Worm (Caenorhabditis elegans): ENCODE results near the gene swsn-7.

The swsn-7 gene

DNA sequence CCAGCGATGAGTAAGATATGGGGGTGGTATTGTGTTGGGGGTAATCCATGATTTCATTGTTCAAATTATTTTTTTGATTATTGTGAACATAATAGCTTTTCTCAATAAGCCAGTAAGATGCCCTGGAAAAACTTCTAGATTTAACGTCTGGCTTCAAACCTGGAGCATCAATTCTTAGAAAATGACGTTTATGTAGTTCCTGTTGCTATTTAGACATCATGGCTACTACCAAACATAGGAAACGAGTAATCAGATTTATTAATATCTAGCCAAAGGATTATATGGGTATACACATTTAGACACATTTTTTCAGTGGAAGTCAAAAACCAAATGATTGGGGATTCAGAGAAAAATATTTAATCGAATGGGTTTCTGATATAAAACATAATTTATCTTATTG, 32.0 kb upstream of the swsn-7 start:
- peak; percentile 81 for TF ChIP-seq nhr-11 (tag; optimal IDR thresholded peaks at IDR 0.05)
- no peak for TF ChIP-seq ceh-16 (tag; optimal IDR thresholded peaks at IDR 0.05)
- TF ChIP-seq fkh-10 (GFP tag; optimal IDR thresholded peaks at IDR 0.05), result no peak
- TF ChIP-seq ztf-11 (tag; optimal IDR thresholded peaks at IDR 0.05), result no peak
- TF ChIP-seq ceh-82 (tag; optimal IDR thresholded peaks at IDR 0.05), result no peak

DNA sequence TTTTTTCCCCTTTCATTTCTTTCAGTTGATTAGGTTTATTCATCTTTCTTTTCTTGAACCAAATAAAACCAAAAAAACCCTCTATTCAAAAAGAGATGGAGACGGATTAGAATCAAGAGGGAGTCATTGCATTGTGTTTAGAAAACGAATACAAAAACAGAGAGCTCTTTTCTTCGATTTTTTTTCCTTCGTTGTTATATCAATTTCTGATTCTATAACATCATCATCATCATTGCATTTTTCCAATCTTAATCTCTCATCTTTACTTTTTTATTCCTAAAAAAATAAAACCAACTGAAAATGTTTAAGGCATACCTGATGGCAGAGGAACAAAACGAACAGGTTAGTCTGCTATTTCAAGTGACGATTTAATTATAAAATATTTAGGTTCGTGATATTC, 31.2 kb upstream of the swsn-7 start, which contains the start of gene T05H10.8:
Gene T05H10.8 (plus strand): TSS at position 301 of the 400 bp plus-strand sequence.
- TF ChIP-seq skn-1 (tag; optimal IDR thresholded peaks at IDR 0.05), result no peak
- TF ChIP-seq nhr-25 (tag; optimal IDR thresholded peaks at IDR 0.05), result no peak
- TF ChIP-seq elt-2 (tag; optimal IDR thresholded peaks at IDR 0.05), result no peak
- TF ChIP-seq pqm-1 (tag; optimal IDR thresholded peaks at IDR 0.05), result no peak
- no peak for TF ChIP-seq lsy-12 (tag; optimal IDR thresholded peaks at IDR 0.05)
- no peak for TF ChIP-seq lin-15B (tag; optimal IDR thresholded peaks at IDR 0.05)
- TF ChIP-seq hmg-11 (tag; optimal IDR thresholded peaks at IDR 0.05), result no peak
- TF ChIP-seq nhr-67 (tag; optimal IDR thresholded peaks at IDR 0.05), result no peak
- TF ChIP-seq R02D3.7 (tag; optimal IDR thresholded peaks at IDR 0.05), result no peak
- no peak for TF ChIP-seq mdl-1 (tag; optimal IDR thresholded peaks at IDR 0.05)
- TF ChIP-seq ztf-4 (tag; optimal IDR thresholded peaks at IDR 0.05), result no peak
- no peak for TF ChIP-seq nhr-43 (tag; optimal IDR thresholded peaks at IDR 0.05; ENCODE audit: poor library complexity, severe bottlenecking)
- TF ChIP-seq ceh-28 (tag; optimal IDR thresholded peaks at IDR 0.05), result no peak
- TF ChIP-seq ztf-11 (tag; optimal IDR thresholded peaks at IDR 0.05), result no peak
- TF ChIP-seq ceh-82 (tag; optimal IDR thresholded peaks at IDR 0.05), result no peak
- no peak for TF ChIP-seq unc-62 (GFP tag; optimal IDR thresholded peaks at IDR 0.05)
- no peak for TF ChIP-seq ceh-16 (tag; optimal IDR thresholded peaks at IDR 0.05)
- TF ChIP-seq fkh-10 (GFP tag; optimal IDR thresholded peaks at IDR 0.05), result no peak

DNA sequence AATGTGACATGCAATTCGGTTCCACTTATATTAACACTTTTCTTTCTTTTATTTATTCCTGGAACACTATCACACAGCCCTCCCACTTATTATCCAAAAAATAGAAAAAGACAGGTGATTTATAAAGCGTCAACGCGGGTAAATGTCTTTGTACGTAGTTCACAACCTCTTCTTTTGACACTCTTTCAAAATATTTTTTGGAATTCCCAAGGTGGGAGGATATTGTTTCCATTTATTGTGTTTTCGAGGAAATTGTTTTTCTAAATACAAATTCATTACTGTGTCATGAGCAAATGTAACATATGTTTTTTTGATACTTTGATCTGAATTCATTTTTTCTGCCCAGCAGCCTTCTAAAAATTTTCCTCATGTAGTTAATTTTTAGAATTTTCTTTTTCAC, 30.3 kb upstream of the swsn-7 start:
- TF ChIP-seq fkh-2 (tag; optimal IDR thresholded peaks at IDR 0.05), result no peak

DNA sequence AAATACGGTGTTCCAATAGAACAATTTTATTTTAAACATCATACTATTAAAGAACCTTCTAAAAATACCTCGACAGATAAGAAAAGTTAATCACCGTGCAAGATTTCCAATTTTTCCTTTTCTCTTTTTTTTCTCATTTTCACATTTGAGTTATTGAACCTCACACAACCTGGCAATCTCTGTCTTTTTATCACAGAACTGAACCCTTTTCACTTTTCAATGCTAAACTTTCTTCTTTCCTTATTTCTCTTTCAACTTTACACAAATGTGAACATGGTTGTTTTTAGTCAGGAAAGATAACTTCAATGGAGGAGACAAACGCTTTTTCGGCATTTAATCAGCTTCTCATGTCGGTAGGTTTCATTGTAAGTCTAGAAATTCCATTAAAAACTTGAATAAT, 25.3 kb upstream of the swsn-7 start, which contains the start of gene T05H10.4:
Gene T05H10.4 (plus strand): TSS at position 301 of the 400 bp plus-strand sequence.
- TF ChIP-seq nhr-237 (tag; optimal IDR thresholded peaks at IDR 0.05) (no peak), mml-1 (tag; optimal IDR thresholded peaks at IDR 0.05) (no peak), lin-15B (tag; optimal IDR thresholded peaks at IDR 0.05) (no peak), nhr-11 (tag; optimal IDR thresholded peaks at IDR 0.05) (no peak), hmg-11 (tag; optimal IDR thresholded peaks at IDR 0.05) (no peak), ztf-4 (tag; optimal IDR thresholded peaks at IDR 0.05) (no peak), aly-2 (tag; optimal IDR thresholded peaks at IDR 0.05) (no peak), fkh-10 (GFP tag; optimal IDR thresholded peaks at IDR 0.05) (no peak), egl-27 (tag; optimal IDR thresholded peaks at IDR 0.05) (no peak), ceh-82 (tag; optimal IDR thresholded peaks at IDR 0.05) (no peak), nhr-43 (tag; optimal IDR thresholded peaks at IDR 0.05; ENCODE audit: poor library complexity, severe bottlenecking) (no peak), snpc-4 (tag; optimal IDR thresholded peaks at IDR 0.05) (no peak), mdl-1 (tag; optimal IDR thresholded peaks at IDR 0.05) (no peak), ZK546.5 (tag; optimal IDR thresholded peaks at IDR 0.05) (no peak), tbx-2 (tag; optimal IDR thresholded peaks at IDR 0.05) (no peak), daf-12 (tag; optimal IDR thresholded peaks at IDR 0.05) (no peak), unc-62 (GFP tag; optimal IDR thresholded peaks at IDR 0.05) (no peak), ceh-16 (tag; optimal IDR thresholded peaks at IDR 0.05) (no peak), jun-1 (tag; optimal IDR thresholded peaks at IDR 0.05) (no peak)

DNA sequence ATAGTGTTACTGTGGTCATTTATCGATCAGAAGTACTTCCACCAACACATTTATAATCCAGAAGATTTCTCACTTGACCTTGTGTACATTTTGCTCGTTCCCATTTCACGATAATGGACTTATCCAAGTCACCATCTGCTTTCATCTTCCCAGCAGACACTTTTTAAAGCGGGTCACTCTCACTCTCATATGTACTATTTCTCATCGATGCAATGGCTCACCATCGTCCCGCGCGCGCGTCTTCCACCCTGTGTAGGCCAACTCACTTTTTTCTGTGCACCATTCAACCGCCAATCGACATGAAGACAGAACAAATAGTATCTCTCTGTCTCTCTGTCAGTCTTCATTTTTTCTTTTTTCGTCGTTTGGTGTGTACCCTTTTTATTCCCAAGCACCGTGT, 24.6 kb upstream of the swsn-7 start:
- TF ChIP-seq skn-1 (tag; optimal IDR thresholded peaks at IDR 0.05) (no peak), fos-1 (tag; optimal IDR thresholded peaks at IDR 0.05) (no peak), eor-1 (tag; optimal IDR thresholded peaks at IDR 0.05) (no peak), R02D3.7 (tag; optimal IDR thresholded peaks at IDR 0.05) (no peak), nhr-12 (tag; optimal IDR thresholded peaks at IDR 0.05) (no peak), unc-39 (tag; optimal IDR thresholded peaks at IDR 0.05) (no peak), tbx-2 (tag; optimal IDR thresholded peaks at IDR 0.05) (no peak), aly-2 (tag; optimal IDR thresholded peaks at IDR 0.05) (no peak), nhr-28 (tag; optimal IDR thresholded peaks at IDR 0.05) (no peak), lin-39 (tag; optimal IDR thresholded peaks at IDR 0.05) (no peak), ceh-16 (tag; optimal IDR thresholded peaks at IDR 0.05) (no peak), ztf-4 (tag; optimal IDR thresholded peaks at IDR 0.05) (no peak), snpc-4 (tag; optimal IDR thresholded peaks at IDR 0.05) (no peak), nfya-1 (tag; optimal IDR thresholded peaks at IDR 0.05; ENCODE audit: insufficient read depth) (no peak), sea-2 (GFP tag; optimal IDR thresholded peaks at IDR 0.05) (no peak), unc-62 (GFP tag; optimal IDR thresholded peaks at IDR 0.05) (no peak), nhr-237 (tag; optimal IDR thresholded peaks at IDR 0.05) (no peak), ceh-9 (tag; optimal IDR thresholded peaks at IDR 0.05) (no peak), elt-1 (tag; optimal IDR thresholded peaks at IDR 0.05) (no peak), nhr-11 (tag; optimal IDR thresholded peaks at IDR 0.05) (no peak)
